Fruit fly (Drosophila melanogaster): Measurements from ENCODE around the gene CG43082.

The CG43082 gene

dm6 chr3L:15678284-15678683 lies 16.6 kb downstream of the CG43082 start:
- TF ChIP-seq GATAd (GFP tag; optimal IDR thresholded peaks at IDR 0.05) = no peak
- TF ChIP-seq Dfd (GFP tag; optimal IDR thresholded peaks at IDR 0.05) = no peak
- no peak for TF ChIP-seq jim (GFP tag; optimal IDR thresholded peaks at IDR 0.05)
- TF ChIP-seq Vsx2 (GFP tag; optimal IDR thresholded peaks at IDR 0.05; ENCODE audit: partially characterized antibody) = no peak
- no peak for TF ChIP-seq CG9705 (GFP tag; optimal IDR thresholded peaks at IDR 0.05)
- TF ChIP-seq brk (GFP tag; optimal IDR thresholded peaks at IDR 0.05) = no peak
- no peak for TF ChIP-seq pan (optimal IDR thresholded peaks at IDR 0.05)
- TF ChIP-seq usp (GFP tag; optimal IDR thresholded peaks at IDR 0.05) = no peak
- no peak for TF ChIP-seq h (GFP tag; optimal IDR thresholded peaks at IDR 0.05)
- TF ChIP-seq dsf (GFP tag; optimal IDR thresholded peaks at IDR 0.05; ENCODE audit: borderline replicate concordance) = no peak
- no peak for TF ChIP-seq Sp1 (GFP tag; optimal IDR thresholded peaks at IDR 0.05)

- TF ChIP-seq CG9705 (GFP tag; optimal IDR thresholded peaks at IDR 0.05) (no peak), dsf (GFP tag; optimal IDR thresholded peaks at IDR 0.05; ENCODE audit: borderline replicate concordance) (no peak), Vsx2 (GFP tag; optimal IDR thresholded peaks at IDR 0.05; ENCODE audit: partially characterized antibody) (no peak), Hr78 (GFP tag; optimal IDR thresholded peaks at IDR 0.05) (no peak), Dif (GFP tag; optimal IDR thresholded peaks at IDR 0.05; ENCODE audit: partially characterized antibody) (no peak), Dfd (GFP tag; optimal IDR thresholded peaks at IDR 0.05) (no peak), lola (GFP tag; optimal IDR thresholded peaks at IDR 0.05) (no peak), Mio (GFP tag; optimal IDR thresholded peaks at IDR 0.05) (no peak), br (GFP tag; optimal IDR thresholded peaks at IDR 0.05) (no peak), Myc (optimal IDR thresholded peaks at IDR 0.05) (no peak), Jra (GFP tag; optimal IDR thresholded peaks at IDR 0.05) (no peak), ey (GFP tag; optimal IDR thresholded peaks at IDR 0.05) (no peak), OdsH (GFP tag; optimal IDR thresholded peaks at IDR 0.05) (no peak), rgr (GFP tag; optimal IDR thresholded peaks at IDR 0.05) (no peak), fru (GFP tag; optimal IDR thresholded peaks at IDR 0.05) (no peak), CrebA (GFP tag; optimal IDR thresholded peaks at IDR 0.05; ENCODE audit: borderline replicate concordance) (no peak), usp (GFP tag; optimal IDR thresholded peaks at IDR 0.05) (no peak)
Observed at dm6 chr3L:15679420-15679819, 17.8 kb downstream of the CG43082 start, which contains the start of gene CG7304. TSS of gene CG7304 (plus strand) at chr3L:15679720.

- TF ChIP-seq foxo (GFP tag; optimal IDR thresholded peaks at IDR 0.05) (no peak), jim (GFP tag; optimal IDR thresholded peaks at IDR 0.05) (no peak), CrebA (GFP tag; optimal IDR thresholded peaks at IDR 0.05; ENCODE audit: borderline replicate concordance) (no peak), Dfd (GFP tag; optimal IDR thresholded peaks at IDR 0.05) (no peak), HLH106 (tag; optimal IDR thresholded peaks at IDR 0.05) (no peak), sv (GFP tag; optimal IDR thresholded peaks at IDR 0.05) (no peak), CG9705 (GFP tag; optimal IDR thresholded peaks at IDR 0.05) (no peak), Vsx2 (GFP tag; optimal IDR thresholded peaks at IDR 0.05; ENCODE audit: partially characterized antibody) (no peak), lola (GFP tag; optimal IDR thresholded peaks at IDR 0.05) (no peak), dl (GFP tag; optimal IDR thresholded peaks at IDR 0.05; ENCODE audit: insufficient read depth in 1 of 2, partially characterized antibody in 2 of 2) (no peak), tai (GFP tag; optimal IDR thresholded peaks at IDR 0.05) (no peak), Rel (GFP tag; optimal IDR thresholded peaks at IDR 0.05) (no peak), Rel (tag; optimal IDR thresholded peaks at IDR 0.05) (no peak), Dif (GFP tag; optimal IDR thresholded peaks at IDR 0.05; ENCODE audit: partially characterized antibody) (no peak), usp (GFP tag; optimal IDR thresholded peaks at IDR 0.05) (no peak), Hr83 (GFP tag; optimal IDR thresholded peaks at IDR 0.05; ENCODE audit: poor library complexity, severe bottlenecking) (no peak), Myc (optimal IDR thresholded peaks at IDR 0.05) (no peak), OdsH (GFP tag; optimal IDR thresholded peaks at IDR 0.05) (no peak)
Observed at dm6 chr3L:15683345-15683922, 21.8 kb downstream of the CG43082 start, which contains the start of the genes CG7579 and Pgant8. TSS of gene CG7579 (minus strand) at chr3L:15683445. TSS of gene Pgant8 (plus strand) at chr3L:15683872.

dm6 chr3L:15684017-15684416 lies 22.4 kb downstream of the CG43082 start:
- peak; percentile 43 for TF ChIP-seq Dif (GFP tag; optimal IDR thresholded peaks at IDR 0.05; ENCODE audit: partially characterized antibody)
- TF ChIP-seq N (GFP tag; optimal IDR thresholded peaks at IDR 0.05) = no peak
- TF ChIP-seq GATAd (GFP tag; optimal IDR thresholded peaks at IDR 0.05) = no peak
- TF ChIP-seq Vsx2 (GFP tag; optimal IDR thresholded peaks at IDR 0.05; ENCODE audit: partially characterized antibody) = peak; percentile 43
- no peak for TF ChIP-seq Rel (GFP tag; optimal IDR thresholded peaks at IDR 0.05)
- TF ChIP-seq Rel (tag; optimal IDR thresholded peaks at IDR 0.05) = no peak
- TF ChIP-seq Mio (GFP tag; optimal IDR thresholded peaks at IDR 0.05) = no peak
- TF ChIP-seq dl (GFP tag; optimal IDR thresholded peaks at IDR 0.05; ENCODE audit: insufficient read depth in 1 of 2, partially characterized antibody in 2 of 2) = peak in 1 of 2 experiments; percentile 59

Data from whole organism, wandering third instar larva.